Worm (Caenorhabditis elegans): ENCODE measurements around the gene H13N06.2.

H13N06.2 gene

DNA sequence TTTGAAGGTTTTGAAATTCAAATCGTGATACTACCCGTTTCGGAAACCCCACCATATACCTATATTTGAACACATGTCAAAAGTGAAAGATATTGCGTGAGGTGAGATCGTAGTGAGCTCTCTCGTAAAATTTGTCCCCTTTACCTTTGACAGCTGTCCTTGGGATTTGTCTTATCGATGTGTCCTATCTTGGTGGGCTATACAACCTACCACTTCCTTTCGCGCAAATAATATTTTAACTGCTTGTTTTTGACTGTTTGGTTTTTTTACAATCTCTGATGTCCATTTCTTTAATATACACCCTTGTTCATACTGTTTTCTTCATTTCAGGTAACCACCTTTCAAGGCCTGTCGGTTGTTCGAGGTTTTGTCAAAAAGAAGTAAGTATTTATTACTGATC is 21.8 kb downstream of the H13N06.2 start, which contains the start of gene eat-20:
TSS of gene eat-20 (plus strand) at position 331 of the 400 bp plus-strand sequence.
- TF ChIP-seq ceh-82 (tag; optimal IDR thresholded peaks at IDR 0.05) (no peak), nhr-6 (tag; optimal IDR thresholded peaks at IDR 0.05) (no peak), F44E2.7 (GFP tag; IDR thresholded peaks at IDR 0.05) (no peak), aha-1 (tag) (peak; percentile 80)

DNA sequence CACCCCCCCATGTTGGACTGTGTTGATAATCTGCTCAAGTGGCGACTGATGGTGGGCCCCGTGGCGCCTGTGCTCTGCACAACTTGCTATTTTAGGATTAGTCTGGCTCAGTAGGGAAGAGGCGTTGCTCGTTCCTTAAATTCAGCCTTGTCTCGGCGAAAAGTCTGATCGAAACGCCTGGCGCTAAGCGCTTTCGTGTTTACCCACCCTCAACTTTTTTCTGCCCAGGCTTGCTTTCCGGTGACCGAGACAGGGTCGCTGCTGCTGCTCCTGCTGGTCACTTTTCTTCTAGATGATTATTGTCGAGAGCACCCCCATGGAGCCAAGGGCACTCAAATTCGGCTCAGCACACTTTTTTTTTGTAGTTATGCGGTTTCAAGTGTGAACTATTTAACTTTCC is 26.6 kb downstream of the H13N06.2 start:
- TF ChIP-seq zag-1 (tag; optimal IDR thresholded peaks at IDR 0.05) (no peak), gei-8 (GFP tag; optimal IDR thresholded peaks at IDR 0.05) (no peak), pqm-1 (tag; optimal IDR thresholded peaks at IDR 0.05) (no peak), ces-1 (GFP tag; optimal IDR thresholded peaks at IDR 0.05) (no peak), aha-1 (tag) (no peak), lim-7 (GFP tag; IDR thresholded peaks at IDR 0.05) (0 out of 2 replicates have a peak, but pooled peaks have one; percentile 14), Y5F2A.4 (GFP tag; optimal IDR thresholded peaks at IDR 0.05) (no peak), Y75B8A.6 (GFP tag; IDR thresholded peaks at IDR 0.05) (no peak), mxl-3 (GFP tag; optimal IDR thresholded peaks at IDR 0.05) (peak; percentile 7), set-16 (GFP tag; IDR thresholded peaks at IDR 0.05) (peak; percentile 59), nhr-10 (tag; optimal IDR thresholded peaks at IDR 0.05) (no peak), ceh-32 (tag; optimal IDR thresholded peaks at IDR 0.05; ENCODE audit: poor library complexity) (no peak), attf-4 (tag; optimal IDR thresholded peaks at IDR 0.05) (no peak), ztf-11 (tag; optimal IDR thresholded peaks at IDR 0.05) (no peak), F49E8.2 (tag; optimal IDR thresholded peaks at IDR 0.05; ENCODE audit: borderline replicate concordance) (no peak), lin-1 (GFP tag; IDR thresholded peaks at IDR 0.05) (no peak), rbr-2 (tag; optimal IDR thresholded peaks at IDR 0.05) (no peak), egl-43 (GFP tag; IDR thresholded peaks at IDR 0.05) (no peak), spr-1 (tag; optimal IDR thresholded peaks at IDR 0.05) (no peak), spr-3 (GFP tag; optimal IDR thresholded peaks at IDR 0.05) (no peak), duxl-1 (tag; optimal IDR thresholded peaks at IDR 0.05; ENCODE audit: poor library complexity) (no peak), ceh-62 (tag; optimal IDR thresholded peaks at IDR 0.05) (no peak), F26F4.8 (GFP tag; conservative IDR thresholded peaks at IDR 0.05) (no peak), hif-1 (tag; optimal IDR thresholded peaks at IDR 0.05) (no peak)

DNA sequence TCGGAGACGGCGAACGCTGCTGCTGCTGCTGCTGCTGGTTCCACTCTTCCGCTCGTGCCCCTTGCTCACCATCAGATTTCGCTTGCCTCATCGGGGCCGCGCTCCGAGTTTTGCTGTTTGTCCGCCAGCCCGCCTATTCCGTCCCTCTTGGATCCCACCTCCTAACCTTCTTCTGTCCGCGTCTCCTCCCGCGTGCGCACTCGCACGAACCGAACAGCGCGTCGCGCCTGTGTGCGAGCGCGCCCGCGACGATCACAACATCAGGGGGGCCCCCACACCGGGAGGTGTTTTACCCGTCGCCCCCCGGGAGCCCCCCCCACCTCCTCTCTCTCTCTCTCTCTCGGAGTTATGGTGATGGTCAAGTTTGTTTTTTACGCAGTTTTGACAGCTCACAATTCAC is 27.9 kb downstream of the H13N06.2 start:
- TF ChIP-seq tag-97 (GFP tag; IDR thresholded peaks at IDR 0.05), result 0 out of 2 replicates have a peak, but pooled peaks have one; percentile 19
- no peak for TF ChIP-seq dpl-1 (GFP tag; optimal IDR thresholded peaks at IDR 0.05)
- TF ChIP-seq F10B5.3 (tag; optimal IDR thresholded peaks at IDR 0.05), result no peak
- no peak for TF ChIP-seq lin-15B (tag; optimal IDR thresholded peaks at IDR 0.05)
- peak; percentile 99 for TF ChIP-seq set-16 (GFP tag; IDR thresholded peaks at IDR 0.05)
- TF ChIP-seq nhr-11 (tag; optimal IDR thresholded peaks at IDR 0.05), result no peak
- no peak for TF ChIP-seq spr-1 (tag; optimal IDR thresholded peaks at IDR 0.05)
- TF ChIP-seq fos-1 (tag; optimal IDR thresholded peaks at IDR 0.05), result no peak
- 0 out of 2 replicates have a peak, but pooled peaks have one; percentile 12 for TF ChIP-seq snpc-1.2 (GFP tag; IDR thresholded peaks at IDR 0.05)
- TF ChIP-seq pha-4 (GFP tag; IDR thresholded peaks at IDR 0.05), result peak; percentile 62; the same call in 1 of the 2 replicates
- no peak for TF ChIP-seq pha-4 (tag; optimal IDR thresholded peaks at IDR 0.05)
- no peak for TF ChIP-seq dmd-6 (GFP tag; IDR thresholded peaks at IDR 0.05)
- TF ChIP-seq attf-4 (tag; optimal IDR thresholded peaks at IDR 0.05), result no peak
- no peak for TF ChIP-seq lin-38 (GFP tag; IDR thresholded peaks at IDR 0.05)
- TF ChIP-seq Y75B8A.6 (GFP tag; IDR thresholded peaks at IDR 0.05), result no peak
- no peak for TF ChIP-seq egl-27 (tag; optimal IDR thresholded peaks at IDR 0.05)
- 0 out of 2 replicates have a peak, but pooled peaks have one; percentile 15 for TF ChIP-seq lim-7 (GFP tag; IDR thresholded peaks at IDR 0.05)
- no peak for TF ChIP-seq ceh-28 (tag; optimal IDR thresholded peaks at IDR 0.05)
- TF ChIP-seq nhr-111 (GFP tag; optimal IDR thresholded peaks at IDR 0.05), result no peak
- peak; percentile 68; the same call in 1 of the 2 replicates for TF ChIP-seq egl-43 (GFP tag; IDR thresholded peaks at IDR 0.05)
- no peak for TF ChIP-seq T20F7.1 (GFP tag; optimal IDR thresholded peaks at IDR 0.05)
- TF ChIP-seq lsy-2 (tag; optimal IDR thresholded peaks at IDR 0.05), result no peak
- no peak for TF ChIP-seq lin-1 (GFP tag; IDR thresholded peaks at IDR 0.05)
- TF ChIP-seq mdl-1 (tag; optimal IDR thresholded peaks at IDR 0.05), result no peak
- TF ChIP-seq Y5F2A.4 (GFP tag; optimal IDR thresholded peaks at IDR 0.05), result no peak
- TF ChIP-seq R02D3.7 (tag; optimal IDR thresholded peaks at IDR 0.05), result no peak
- TF ChIP-seq madf-5 (GFP tag; IDR thresholded peaks at IDR 0.05), result no peak
- TF ChIP-seq Y105C5A.15 (GFP tag; IDR thresholded peaks at IDR 0.05), result no peak
- TF ChIP-seq zfp-2 (tag; optimal IDR thresholded peaks at IDR 0.05), result no peak
- TF ChIP-seq mes-2 (tag; optimal IDR thresholded peaks at IDR 0.05; ENCODE audit: poor library complexity, severe bottlenecking), result no peak

Measured in whole organism, L4 larva.